Worm (Caenorhabditis elegans) whole organism, late embryonic: Measurements from ENCODE around the gene F42A6.5.

Experiments used
- C08G9.2 ChIP-seq: sonication (generic microtip); optimal IDR thresholded peaks from 2 replicates; lab custom pipeline; 2016; ENCODE audit warnings: mild to moderate bottlenecking, missing genetic modification characterization, moderate library complexity, missing compliant biosample characterization
- C38D4.7 ChIP-seq: fragments of 200-800 bp; sonication (Bioruptor generic); optimal IDR thresholded peaks from 2 replicates; lab custom pipeline; 2018; ENCODE audit warnings: mild to moderate bottlenecking, missing genetic modification characterization, moderate library complexity, missing compliant biosample characterization
- F13H6.1 ChIP-seq: sonication (generic microtip); optimal IDR thresholded peaks from 2 replicates; lab custom pipeline; 2016; ENCODE audit warnings: missing genetic modification characterization, missing compliant biosample characterization
- K02D7.2 ChIP-seq: sonication (generic microtip); optimal IDR thresholded peaks from 2 replicates; lab custom pipeline; 2017; ENCODE audit warnings: mild to moderate bottlenecking, missing genetic modification characterization, missing compliant biosample characterization
- Y22D7AL.16 ChIP-seq: sonication (generic microtip); optimal IDR thresholded peaks from 2 replicates; lab custom pipeline; 2016; ENCODE audit warnings: missing genetic modification characterization, missing compliant biosample characterization
- ceh-14 ChIP-seq: sonication (generic microtip); optimal IDR thresholded peaks from 2 replicates; lab custom pipeline; 2016; ENCODE audit warnings: missing genotype, missing genetic modification characterization, missing compliant biosample characterization
- ceh-2 ChIP-seq: sonication (generic microtip); optimal IDR thresholded peaks from 2 replicates; lab custom pipeline; 2016; ENCODE audit warnings: missing genotype, missing genetic modification characterization, missing compliant biosample characterization
- ceh-22 ChIP-seq: sonication (generic microtip); optimal IDR thresholded peaks from 2 replicates; lab custom pipeline; 2017; ENCODE audit warnings: missing biosample characterization, missing genetic modification characterization
- ceh-30 ChIP-seq: fragments of 150-350 bp; optimal IDR thresholded peaks from 2 replicates; lab custom pipeline; 2014; ENCODE audit warnings: missing biosample characterization, missing genetic modification characterization
- ceh-31 ChIP-seq: sonication (generic microtip); optimal IDR thresholded peaks from 2 replicates; lab custom pipeline; 2016; ENCODE audit warnings: missing genetic modification characterization, missing compliant biosample characterization
- ceh-34 ChIP-seq: sonication (generic microtip); optimal IDR thresholded peaks from 2 replicates; lab custom pipeline; 2016; ENCODE audit warnings: mild to moderate bottlenecking, missing genetic modification characterization, missing compliant biosample characterization
- ceh-45 ChIP-seq: fragments of 200-800 bp; sonication (Bioruptor generic); IDR thresholded peaks from 2 replicates; pipeline ENCODE4 v1.3.6; 2022; ENCODE audit warnings: missing genetic modification reagents, missing genetic modification characterization, missing compliant biosample characterization
- ceh-48 ChIP-seq: sonication (generic microtip); optimal IDR thresholded peaks from 2 replicates; lab custom pipeline; 2016; ENCODE audit warnings: missing genetic modification characterization, inconsistent platforms, missing compliant biosample characterization
- ceh-6 ChIP-seq: fragments of 200-800 bp; sonication (Bioruptor generic); optimal IDR thresholded peaks from 2 replicates; lab custom pipeline; 2018; ENCODE audit warnings: mild to moderate bottlenecking, missing genetic modification characterization, missing compliant biosample characterization
- ceh-9 ChIP-seq: sonication (generic microtip); optimal IDR thresholded peaks from 2 replicates; lab custom pipeline; 2016; ENCODE audit warnings: mild to moderate bottlenecking, missing genetic modification characterization, inconsistent platforms, missing compliant biosample characterization
- dmd-4 ChIP-seq: sonication (generic microtip); optimal IDR thresholded peaks from 2 replicates; lab custom pipeline; 2016; ENCODE audit warnings: borderline replicate concordance, missing genetic modification characterization, missing compliant biosample characterization
- dve-1 ChIP-seq: sonication (generic microtip); optimal IDR thresholded peaks from 2 replicates; lab custom pipeline; 2017; ENCODE audit warnings: antibody characterized with exemption, mild to moderate bottlenecking, missing genetic modification characterization, missing compliant biosample characterization
- fkh-10 ChIP-seq: fragments of 150-350 bp; optimal IDR thresholded peaks from 2 replicates; lab custom pipeline; 2014; ENCODE audit warnings: missing biosample characterization, missing genetic modification reagents, missing genetic modification characterization
- fkh-6 ChIP-seq: sonication (generic microtip); optimal IDR thresholded peaks from 2 replicates; lab custom pipeline; 2016; ENCODE audit warnings: missing genetic modification characterization, missing compliant biosample characterization
- hlh-15 ChIP-seq: sonication (generic microtip); optimal IDR thresholded peaks from 2 replicates; lab custom pipeline; 2016; ENCODE audit warnings: missing genetic modification characterization, missing compliant biosample characterization
- hlh-30 ChIP-seq: sonication (generic microtip); optimal IDR thresholded peaks from 2 replicates; lab custom pipeline; 2017; ENCODE audit warnings: antibody characterized with exemption, missing genetic modification characterization, missing compliant biosample characterization; ENCODE audit not compliant: insufficient read depth
- hlh-6 ChIP-seq: sonication (generic microtip); optimal IDR thresholded peaks from 2 replicates; lab custom pipeline; 2016; ENCODE audit warnings: missing genotype, missing genetic modification characterization, missing compliant biosample characterization
- hlh-8 ChIP-seq: sonication (generic microtip); optimal IDR thresholded peaks from 2 replicates; lab custom pipeline; 2016; ENCODE audit warnings: missing genotype, missing genetic modification characterization, missing compliant biosample characterization
- lim-6 ChIP-seq: sonication (generic microtip); optimal IDR thresholded peaks from 2 replicates; lab custom pipeline; 2016; ENCODE audit warnings: missing genetic modification characterization, missing compliant biosample characterization
- lin-11 ChIP-seq: fragments of 200-800 bp; sonication (Bioruptor generic); optimal IDR thresholded peaks from 2 replicates; lab custom pipeline; 2018; ENCODE audit warnings: mild to moderate bottlenecking, missing genetic modification characterization, missing compliant biosample characterization
- madf-2 ChIP-seq: sonication (generic microtip); optimal IDR thresholded peaks from 2 replicates; lab custom pipeline; 2017; ENCODE audit warnings: missing genetic modification characterization, missing compliant biosample characterization
- nhr-11 ChIP-seq: fragments of 150-350 bp; optimal IDR thresholded peaks from 2 replicates; lab custom pipeline; 2014; ENCODE audit warnings: missing biosample characterization, missing genetic modification characterization
- npax-4 ChIP-seq: sonication (generic microtip); optimal IDR thresholded peaks from 2 replicates; lab custom pipeline; 2016; ENCODE audit warnings: missing genetic modification characterization, missing compliant biosample characterization
- pag-3 ChIP-seq: sonication (generic microtip); optimal IDR thresholded peaks from 2 replicates; lab custom pipeline; 2016; ENCODE audit warnings: missing compliant biosample characterization, missing genetic modification characterization, borderline replicate concordance
- pha-4 ChIP-seq: fragments of 150-350 bp; optimal IDR thresholded peaks from 2 replicates; lab custom pipeline; 2018; ENCODE audit warnings: missing biosample characterization, missing genetic modification reagents, missing genetic modification characterization
- pros-1 ChIP-seq: fragments of 150-350 bp; optimal IDR thresholded peaks from 2 replicates; lab custom pipeline; 2014; ENCODE audit warnings: missing biosample characterization, missing genetic modification reagents, missing genetic modification characterization
- ref-2 ChIP-seq: sonication (generic microtip); optimal IDR thresholded peaks from 2 replicates; lab custom pipeline; 2016; ENCODE audit warnings: missing genetic modification characterization, missing compliant biosample characterization
- sox-2 ChIP-seq: fragments of 200-800 bp; sonication (Bioruptor generic); IDR thresholded peaks from 2 replicates; pipeline ENCODE4 v1.3.6; 2022; ENCODE audit warnings: missing genetic modification reagents, missing genetic modification characterization, missing compliant biosample characterization
- sox-4 ChIP-seq: sonication (generic microtip); optimal IDR thresholded peaks from 2 replicates; lab custom pipeline; 2017; ENCODE audit warnings: mild to moderate bottlenecking, missing genetic modification characterization, inconsistent platforms, missing compliant biosample characterization
- syd-9 ChIP-seq: sonication (generic microtip); optimal IDR thresholded peaks from 2 replicates; lab custom pipeline; 2016; ENCODE audit warnings: mild to moderate bottlenecking, missing genetic modification characterization, moderate library complexity, missing compliant biosample characterization
- tbx-2 ChIP-seq: sonication (generic microtip); optimal IDR thresholded peaks from 2 replicates; lab custom pipeline; 2016; ENCODE audit warnings: missing genetic modification characterization, missing compliant biosample characterization
- ttx-3 ChIP-seq: sonication (generic microtip); optimal IDR thresholded peaks from 2 replicates; lab custom pipeline; 2016; ENCODE audit warnings: missing genetic modification reagents, missing genetic modification characterization, missing compliant biosample characterization
- unc-3 ChIP-seq, 2 experiments: fragments of 200-800 bp in 1 of 2; sonication (Bioruptor generic) in 1 of 2; sonication (generic microtip) in 1 of 2; conservative IDR thresholded peaks in 1 of 2; optimal IDR thresholded peaks in 1 of 2; 2 replicates each; pipeline versions ENCODE4 v1.3.6 to Lab custom; 2016 to 2022; ENCODE audit warnings: missing compliant biosample characterization in 2 of 2, missing genetic modification characterization in 2 of 2, missing genetic modification reagents in 1 of 2
- unc-55 ChIP-seq: sonication (generic microtip); optimal IDR thresholded peaks from 2 replicates; lab custom pipeline; 2017; ENCODE audit warnings: missing biosample characterization, missing genetic modification reagents, missing genetic modification characterization
- unc-86 ChIP-seq: sonication (generic microtip); optimal IDR thresholded peaks from 2 replicates; lab custom pipeline; 2016; ENCODE audit warnings: missing genetic modification characterization, missing compliant biosample characterization
- zip-5 ChIP-seq: sonication (generic microtip); optimal IDR thresholded peaks from 2 replicates; lab custom pipeline; 2016; ENCODE audit warnings: missing genetic modification characterization, missing compliant biosample characterization
- ztf-16 ChIP-seq: sonication (generic microtip); optimal IDR thresholded peaks from 2 replicates; lab custom pipeline; 2017; ENCODE audit warnings: missing genetic modification characterization, missing compliant biosample characterization

Gene F42A6.5

DNA sequence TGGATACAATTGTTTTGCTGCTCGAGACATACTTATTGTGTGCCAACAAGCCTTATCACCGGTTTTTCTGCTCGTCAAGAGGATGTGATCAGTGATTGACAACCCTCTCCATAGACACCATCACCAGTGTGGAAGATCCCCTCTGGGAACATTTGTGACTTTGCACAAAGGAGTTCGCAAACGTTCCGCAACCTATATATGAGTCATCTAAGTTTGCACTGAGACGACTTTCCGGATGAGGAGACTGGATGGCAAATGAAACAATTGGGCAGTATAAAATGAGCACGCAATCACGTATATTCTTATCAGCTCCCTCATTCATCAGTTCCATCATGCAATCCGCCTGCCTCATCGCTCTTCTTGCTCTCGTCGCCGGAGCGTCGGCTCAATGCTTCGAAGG lies 31.2 kb downstream of the F42A6.5 start, which contains the start of gene W08E12.5:
TSS of gene W08E12.5 (plus strand) at position 301 of the 400 bp plus-strand sequence.
- TF ChIP-seq ztf-16 (no peak), unc-86 (tag; lab: Kevin White, UChicago) (no peak), hlh-30 (no peak), Y22D7AL.16 (no peak), syd-9 (no peak)

DNA sequence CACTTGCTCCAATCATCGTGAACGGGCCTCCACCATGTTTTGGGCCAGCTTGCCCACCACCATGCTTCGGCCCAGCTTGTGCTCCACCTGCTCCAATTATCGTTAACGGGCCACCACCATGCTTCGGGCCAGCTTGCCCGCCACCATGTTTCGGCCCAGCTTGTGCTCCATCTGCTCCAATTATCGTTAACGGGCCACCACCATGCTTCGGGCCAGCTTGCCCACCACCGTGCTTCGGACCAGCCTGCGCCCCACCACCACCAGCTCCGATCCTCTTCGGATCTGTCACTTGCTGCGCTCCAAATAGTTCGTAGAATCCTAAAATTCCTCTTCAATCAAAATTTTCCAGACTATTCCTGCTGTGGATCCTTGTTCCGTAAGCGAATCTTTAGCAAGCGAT lies 32.4 kb downstream of the F42A6.5 start:
- TF ChIP-seq ceh-30 (tag; lab: Kevin White, UChicago) (no peak), nhr-11 (tag; lab: Kevin White, UChicago) (no peak), ceh-45 (GFP tag; lab: Robert Waterston, UW) (no peak), F13H6.1 (tag; lab: Kevin White, UChicago) (no peak), ceh-14 (no peak), hlh-8 (tag; lab: Kevin White, UChicago) (no peak), pha-4 (tag; lab: Kevin White, UChicago) (no peak), C38D4.7 (GFP tag; lab: Kevin White, UChicago) (no peak), ceh-31 (tag; lab: Kevin White, UChicago) (no peak), sox-2 (GFP tag; lab: Robert Waterston, UW) (no peak), unc-86 (tag; lab: Kevin White, UChicago) (no peak), tbx-2 (tag; lab: Kevin White, UChicago) (no peak), ceh-22 (no peak), ceh-2 (tag; lab: Kevin White, UChicago) (no peak), pros-1 (tag; lab: Kevin White, UChicago) (no peak), pag-3 (no peak), dmd-4 (tag; lab: Kevin White, UChicago) (no peak)

DNA sequence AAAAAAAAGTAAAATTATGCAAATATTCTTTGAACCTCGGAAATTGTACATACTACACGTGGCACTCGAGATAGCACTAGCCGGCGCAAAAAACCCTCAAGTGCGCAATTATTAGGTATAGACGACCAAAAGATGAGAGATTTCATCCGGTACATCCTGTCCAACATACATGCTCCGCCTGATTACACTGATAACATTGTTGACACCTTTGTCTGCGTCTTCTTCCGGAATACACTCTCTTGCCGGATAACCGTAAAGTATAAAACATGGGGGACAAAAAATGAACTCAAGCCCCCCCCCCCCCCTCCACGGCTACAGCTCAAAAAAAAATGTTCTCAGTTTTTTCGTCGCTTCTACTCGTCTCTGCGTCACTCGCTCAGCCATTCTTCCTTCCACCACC lies 33.4 kb downstream of the F42A6.5 start, which contains the start of gene W08E12.6:
TSS of gene W08E12.6 (plus strand) at position 301 of the 400 bp plus-strand sequence.
- no peak for TF ChIP-seq hlh-15
- no peak for TF ChIP-seq lin-11 (tag; lab: Kevin White, UChicago)
- no peak for TF ChIP-seq ceh-9
- no peak for TF ChIP-seq dve-1
- no peak for TF ChIP-seq syd-9

DNA sequence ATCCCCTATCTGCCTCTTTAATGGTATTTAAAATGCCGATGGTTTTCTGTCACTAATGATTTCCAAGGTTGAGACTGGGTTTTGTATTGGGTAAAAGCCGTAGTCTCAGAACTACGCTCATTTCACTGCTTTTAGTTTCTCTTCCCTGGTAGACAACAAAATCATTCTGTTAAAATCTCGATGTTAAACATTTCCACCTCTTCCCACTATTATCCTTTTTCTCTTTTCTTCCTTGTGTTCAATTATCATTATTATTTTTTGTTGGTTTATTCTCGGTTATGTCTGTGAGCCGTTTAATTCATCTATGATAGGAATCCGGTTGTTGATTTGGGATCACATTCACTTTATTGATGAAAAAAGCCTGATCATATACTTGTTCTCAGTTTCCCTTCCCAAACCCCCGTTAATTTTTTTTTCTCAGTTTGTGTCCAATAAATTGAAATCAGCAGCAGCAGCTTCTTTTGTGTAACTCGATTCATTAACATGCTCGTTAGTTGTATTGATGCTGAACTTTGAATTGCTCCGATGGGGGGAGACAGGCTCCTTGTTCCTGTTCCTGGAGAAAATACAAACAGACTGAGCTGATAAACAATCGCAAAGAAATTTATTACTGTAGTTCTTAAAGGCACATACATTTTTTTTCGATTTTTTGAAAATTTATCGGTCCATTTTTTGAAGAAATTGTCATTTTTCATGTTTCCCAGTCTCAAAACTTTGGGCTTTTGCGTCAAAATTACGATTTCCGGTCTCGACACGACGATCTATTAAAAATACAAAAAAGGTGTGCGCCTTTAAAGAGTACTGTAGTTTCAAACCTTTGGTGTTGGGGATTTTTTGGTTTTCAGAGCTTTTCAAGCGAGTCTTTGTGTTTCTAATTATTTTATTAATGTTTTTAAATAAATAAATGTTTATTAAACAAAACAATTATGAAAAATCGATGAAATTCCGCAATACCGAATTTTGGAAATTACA lies 34.8 kb downstream of the F42A6.5 start:
- no peak for TF ChIP-seq ceh-30 (tag; lab: Kevin White, UChicago)
- no peak for TF ChIP-seq ceh-14
- no peak for TF ChIP-seq unc-55

DNA sequence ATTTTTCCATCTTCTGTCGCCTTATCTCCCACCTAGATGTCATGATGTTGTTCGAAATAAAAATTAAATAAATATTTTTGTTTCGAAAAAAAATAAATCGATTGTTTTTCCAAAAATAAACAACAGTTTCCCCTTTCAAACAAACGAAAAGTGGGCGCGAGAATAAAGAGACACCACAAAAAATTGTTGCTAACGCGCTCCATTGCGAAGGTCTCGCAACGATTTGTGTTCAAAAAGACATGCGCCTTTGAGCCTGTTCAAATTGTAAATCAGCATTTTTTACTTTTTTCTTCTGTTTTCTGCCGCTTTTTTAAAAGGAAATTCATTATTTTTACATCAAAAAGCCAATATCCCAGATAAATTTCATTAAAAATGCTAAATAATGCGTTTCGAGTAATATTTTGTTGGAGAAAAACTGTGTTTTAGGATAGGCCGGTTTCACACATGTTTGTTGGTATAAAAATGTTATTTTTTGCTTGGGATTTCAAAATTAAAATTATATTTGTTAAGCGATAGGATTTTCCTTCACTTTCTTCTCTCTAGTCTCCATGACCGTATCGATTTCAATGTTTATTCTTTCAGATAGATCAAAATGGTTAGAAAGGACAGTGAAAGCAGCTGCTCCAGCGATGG lies 37.0 kb downstream of the F42A6.5 start, which contains the start of gene W08E12.7:
TSS of gene W08E12.7 (plus strand) at position 583 of the 633 bp plus-strand sequence.
- TF ChIP-seq pros-1 (tag; lab: Kevin White, UChicago) = peak; percentile 36
- TF ChIP-seq hlh-6 = no peak
- peak; percentile 22 for TF ChIP-seq ceh-48
- no peak for TF ChIP-seq fkh-10 (GFP tag; lab: Kevin White, UChicago)
- TF ChIP-seq nhr-11 (tag; lab: Kevin White, UChicago) = no peak
- no peak for TF ChIP-seq lim-6 (tag; lab: Kevin White, UChicago)
- TF ChIP-seq K02D7.2 (tag; lab: Kevin White, UChicago) = peak; percentile 3
- peak; percentile 78 for TF ChIP-seq ceh-14
- no peak for TF ChIP-seq fkh-6
- TF ChIP-seq ceh-6 (GFP tag; lab: Kevin White, UChicago) = peak; percentile 22
- TF ChIP-seq ref-2 = peak; percentile 91
- no peak for TF ChIP-seq sox-4 (tag; lab: Kevin White, UChicago)
- peak; percentile 85 for TF ChIP-seq hlh-30
- TF ChIP-seq ttx-3 = peak; percentile 68
- peak; percentile 60 for TF ChIP-seq madf-2 (tag; lab: Kevin White, UChicago)
- peak; percentile 4 for TF ChIP-seq npax-4 (tag; lab: Kevin White, UChicago)
- peak; percentile 57 for TF ChIP-seq F13H6.1 (tag; lab: Kevin White, UChicago)
- TF ChIP-seq C08G9.2 = peak; percentile 65
- peak; percentile 49 for TF ChIP-seq unc-3 (GFP tag; conservative IDR thresholded peaks at IDR 0.05; lab: Robert Waterston, UW)
- TF ChIP-seq unc-3 (tag; optimal IDR thresholded peaks at IDR 0.05; lab: Kevin White, UChicago) = peak; percentile 60
- peak; percentile 47 for TF ChIP-seq zip-5
- peak; percentile 91 for TF ChIP-seq ceh-34 (tag; lab: Kevin White, UChicago)
- peak; percentile 63 for TF ChIP-seq unc-55
